Worm (Caenorhabditis elegans) whole organism, L4 larva: ENCODE data around the gene H25K10.1.
"Not testable (repeated sequence)": the region's sequence is repeated elsewhere in the genome, so short reads cannot be mapped to it uniquely, and the experiment has no call there.

ENCODE experiments used
- ZK546.5 ChIP-seq, 2 experiments: sonication (generic microtip); optimal IDR thresholded peaks; 2 replicates each; lab custom pipeline; 2017; ENCODE audit warnings: missing biosample characterization in 2 of 2, missing genetic modification characterization in 2 of 2
- ama-1 ChIP-seq: fragments of 150-350 bp; optimal IDR thresholded peaks from 2 replicates; lab custom pipeline; 2014; ENCODE audit warnings: inconsistent platforms, mixed read lengths
- ceh-82 ChIP-seq: sonication (generic microtip); optimal IDR thresholded peaks from 2 replicates; lab custom pipeline; 2017; ENCODE audit warnings: missing biosample characterization, missing genetic modification characterization
- ces-1 ChIP-seq: fragments of 150-350 bp; sonication (generic microtip); optimal IDR thresholded peaks from 4 replicates; lab custom pipeline; 2014; ENCODE audit warnings: missing biosample characterization, missing genetic modification reagents, missing genetic modification characterization
- hlh-11 ChIP-seq: fragments of 200-800 bp; sonication (Bioruptor generic); optimal IDR thresholded peaks from 2 replicates; lab custom pipeline; 2018; ENCODE audit warnings: mild to moderate bottlenecking, missing genetic modification characterization, missing compliant biosample characterization
- jun-1 ChIP-seq: fragments of 150-350 bp; optimal IDR thresholded peaks from 2 replicates; lab custom pipeline; 2014; ENCODE audit warnings: missing biosample characterization, missing genetic modification reagents, missing genetic modification characterization
- lir-3 ChIP-seq: sonication (generic microtip); optimal IDR thresholded peaks from 2 replicates; lab custom pipeline; 2016; ENCODE audit warnings: mild to moderate bottlenecking, missing genetic modification characterization, missing compliant biosample characterization
- lsy-2 ChIP-seq, 2 experiments: fragments of 150-350 bp in 1 of 2; sonication (generic microtip) in 1 of 2; optimal IDR thresholded peaks; 2 replicates each; lab custom pipeline; 2014 to 2017; ENCODE audit warnings: missing biosample characterization in 2 of 2, missing genetic modification characterization in 2 of 2
- nhr-237 ChIP-seq: sonication (generic microtip); optimal IDR thresholded peaks from 2 replicates; lab custom pipeline; 2017; ENCODE audit warnings: missing biosample characterization, missing genetic modification characterization
- nhr-25 ChIP-seq: sonication (generic microtip); optimal IDR thresholded peaks from 2 replicates; lab custom pipeline; 2017; ENCODE audit warnings: missing genetic modification characterization, mild to moderate bottlenecking, missing compliant biosample characterization, antibody characterized with exemption, moderate library complexity, borderline replicate concordance; ENCODE audit not compliant: insufficient read depth
- saeg-2 ChIP-seq: fragments of 200-800 bp; sonication (Bioruptor generic); IDR thresholded peaks from 2 replicates; pipeline ENCODE4 v1.3.6; 2022; ENCODE audit warnings: missing genetic modification reagents, missing genetic modification characterization, missing compliant biosample characterization
- sdz-12 ChIP-seq: fragments of 200-800 bp; sonication (Bioruptor generic); optimal IDR thresholded peaks from 2 replicates; lab custom pipeline; 2018; ENCODE audit warnings: mild to moderate bottlenecking, missing genetic modification characterization, missing compliant biosample characterization
- snpc-4 ChIP-seq: fragments of 150-350 bp; optimal IDR thresholded peaks from 2 replicates; lab custom pipeline; 2014; ENCODE audit warnings: missing biosample characterization, missing genetic modification characterization

ce11 chrIV:16209440-16209839, 7.3 kb downstream of the H25K10.1 start:
- not testable (repeated sequence) for TF ChIP-seq snpc-4 (tag; lab: Kevin White, UChicago); ces-1 (GFP tag; lab: Kevin White, UChicago); sdz-12 (GFP tag; lab: Kevin White, UChicago); jun-1 (tag; lab: Kevin White, UChicago); lsy-2 (tag; optimal IDR thresholded peaks at IDR 0.05; lab: Kevin White, UChicago); ceh-82 (tag; lab: Kevin White, UChicago); nhr-237; hlh-11; saeg-2 (GFP tag; lab: Robert Waterston, UW); ZK546.5 (tag; optimal IDR thresholded peaks at IDR 0.05; lab: Kevin White, UChicago); ama-1 (lab: Kevin White, UChicago); nhr-25 (tag; lab: Kevin White, UChicago); lir-3
